Worm (Caenorhabditis elegans): ENCODE measurements around the gene glb-10.

DNA sequence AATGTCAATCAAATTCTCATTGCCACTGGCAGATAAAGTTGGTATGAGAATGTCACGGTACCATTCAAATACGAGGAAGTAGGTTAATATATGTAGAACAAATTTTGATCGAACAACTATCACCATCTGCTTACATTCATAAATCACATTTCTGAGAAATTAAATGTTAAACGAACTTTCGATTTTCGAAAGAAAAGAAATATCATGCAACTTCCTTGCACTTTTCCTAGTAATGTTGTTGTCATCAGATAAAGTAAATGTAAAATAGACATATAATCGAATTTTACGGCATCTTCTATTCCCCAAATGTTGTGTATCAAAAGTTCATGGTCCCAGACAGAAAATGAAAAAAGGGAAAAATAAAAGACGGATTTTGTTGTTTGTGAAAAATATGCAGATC is 2.4 kb upstream of the glb-10 start:
- TF ChIP-seq hlh-13 (GFP tag; optimal IDR thresholded peaks at IDR 0.05) (no peak), C38D4.7 (GFP tag; optimal IDR thresholded peaks at IDR 0.05) (no peak), fkh-10 (GFP tag; optimal IDR thresholded peaks at IDR 0.05) (no peak), eyg-1 (tag; optimal IDR thresholded peaks at IDR 0.05) (no peak)

Measured in whole organism, late embryonic.